Worm (Caenorhabditis elegans): ENCODE results near the gene D1086.12.

- TF ChIP-seq ceh-83 (GFP tag; optimal IDR thresholded peaks at IDR 0.05) = no peak
- no peak for TF ChIP-seq unc-39 (tag; optimal IDR thresholded peaks at IDR 0.05)
- TF ChIP-seq ces-1 (GFP tag; optimal IDR thresholded peaks at IDR 0.05) = no peak
- no peak for TF ChIP-seq sptf-1 (tag; optimal IDR thresholded peaks at IDR 0.05)
- TF ChIP-seq nhr-76 (tag; optimal IDR thresholded peaks at IDR 0.05) = no peak
- TF ChIP-seq mep-1 (tag; optimal IDR thresholded peaks at IDR 0.05) = no peak
- no peak for TF ChIP-seq elt-3 (tag; optimal IDR thresholded peaks at IDR 0.05)
- no peak for TF ChIP-seq lin-13 (tag; optimal IDR thresholded peaks at IDR 0.05)
- TF ChIP-seq pha-4 (tag; optimal IDR thresholded peaks at IDR 0.05) = no peak
- no peak for TF ChIP-seq elt-1 (tag; optimal IDR thresholded peaks at IDR 0.05; ENCODE audit: borderline replicate concordance, insufficient read depth)
- TF ChIP-seq nhr-12 (tag; optimal IDR thresholded peaks at IDR 0.05) = no peak
- TF ChIP-seq lsy-2 (tag; optimal IDR thresholded peaks at IDR 0.05) = no peak
These were observed 6.0 kb upstream of the D1086.12 start for ce11 chrV:14094953-14095352.
